Fruit fly (Drosophila melanogaster) whole organism: Measurements from ENCODE around the gene IP3K2.

Experiments
- CG8478 ChIP-seq: fragments of >200 bp; optimal IDR thresholded peaks from 2 replicates; lab custom pipeline; 2018; ENCODE audit warnings: inconsistent platforms
- Dll ChIP-seq: fragments of >200 bp; optimal IDR thresholded peaks from 2 replicates; lab custom pipeline; 2017
- EcR ChIP-seq, 2 experiments: fragments of >200 bp; optimal IDR thresholded peaks; 2 replicates each; lab custom pipeline; 2017; ENCODE audit warnings: missing biosample characterization in 2 of 2, missing genetic modification characterization in 2 of 2, missing genetic modification reagents in 2 of 2
- pan ChIP-seq: fragments of >200 bp; optimal IDR thresholded peaks from 2 replicates; lab custom pipeline; 2017
- psq ChIP-seq: fragments of >200 bp; optimal IDR thresholded peaks from 2 replicates; lab custom pipeline; 2017
- usp ChIP-seq: fragments of >200 bp; optimal IDR thresholded peaks from 2 replicates; lab custom pipeline; 2017; ENCODE audit warnings: missing biosample characterization, missing genetic modification characterization, mixed read lengths

IP3K2 gene

dm6 chrX:13303527-13303655 lies at the start of gene IP3K2:
TSS of gene IP3K2 (plus strand) at chrX:13303633.
- no peak for TF ChIP-seq Dll (lab: Kevin White, UChicago)
- no peak for TF ChIP-seq psq (lab: Kevin White, UChicago)
- no peak for TF ChIP-seq pan (lab: Kevin White, UChicago)
- no peak for TF ChIP-seq CG8478
- no peak for TF ChIP-seq usp (GFP tag; lab: Kevin White, UChicago)
- TF ChIP-seq EcR (GFP tag; optimal IDR thresholded peaks at IDR 0.05; lab: Kevin White, UChicago), result no peak

- TF ChIP-seq Dll (lab: Kevin White, UChicago), result no peak
- TF ChIP-seq CG8478, result no peak
- TF ChIP-seq pan (lab: Kevin White, UChicago), result no peak
- no peak for TF ChIP-seq EcR (GFP tag; optimal IDR thresholded peaks at IDR 0.05; lab: Kevin White, UChicago)
- TF ChIP-seq psq (lab: Kevin White, UChicago), result no peak
- TF ChIP-seq usp (GFP tag; lab: Kevin White, UChicago), result no peak
These were observed 49.0 kb upstream of the IP3K2 start for dm6 chrX:13254442-13254841.

DNA sequence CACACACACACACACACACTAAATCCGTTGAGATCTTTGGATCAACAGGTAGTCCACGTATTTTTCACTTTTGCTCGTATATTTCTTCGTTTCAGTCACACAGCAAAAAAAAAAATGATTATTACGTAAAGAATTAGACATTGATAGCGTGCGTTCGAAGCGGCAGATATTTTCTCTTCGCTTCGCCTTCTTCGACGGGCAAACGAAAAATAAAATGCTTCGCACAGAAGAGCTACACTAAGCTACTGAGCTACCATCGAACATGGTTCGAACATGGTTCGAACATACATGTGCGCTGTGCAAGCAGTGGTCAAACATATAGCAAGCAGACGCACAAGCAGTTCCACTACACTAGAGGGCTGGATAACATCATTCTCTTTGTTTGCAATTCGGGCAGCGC lies 46.5 kb upstream of the IP3K2 start:
- TF ChIP-seq EcR (GFP tag; optimal IDR thresholded peaks at IDR 0.05; lab: Kevin White, UChicago), result no peak
- TF ChIP-seq pan (lab: Kevin White, UChicago), result no peak
- TF ChIP-seq usp (GFP tag; lab: Kevin White, UChicago), result no peak

- TF ChIP-seq CG8478, result no peak
- TF ChIP-seq Dll (lab: Kevin White, UChicago), result no peak
These were observed 45.2 kb upstream of the IP3K2 start, which contains the start of the genes mew and CG15742 for dm6 chrX:13258048-13258756. TSS of gene mew (minus strand) at chrX:13258490. TSS of gene CG15742 (minus strand) at chrX:13258495.

- no peak for TF ChIP-seq psq (lab: Kevin White, UChicago)
- TF ChIP-seq Dll (lab: Kevin White, UChicago), result no peak
- TF ChIP-seq usp (GFP tag; lab: Kevin White, UChicago), result no peak
- TF ChIP-seq CG8478, result no peak
- TF ChIP-seq EcR (GFP tag; optimal IDR thresholded peaks at IDR 0.05; lab: Kevin White, UChicago), result no peak
- TF ChIP-seq pan (lab: Kevin White, UChicago), result no peak
These were observed 44.7 kb upstream of the IP3K2 start, which contains the start of gene comt for dm6 chrX:13258757-13259067. TSS of gene comt (plus strand) at chrX:13259021.

- TF ChIP-seq CG8478, result no peak
- TF ChIP-seq psq (lab: Kevin White, UChicago), result no peak
- TF ChIP-seq Dll (lab: Kevin White, UChicago), result no peak
- TF ChIP-seq EcR (GFP tag; optimal IDR thresholded peaks at IDR 0.05; lab: Kevin White, UChicago), result no peak
- TF ChIP-seq pan (lab: Kevin White, UChicago), result no peak
- no peak for TF ChIP-seq usp (GFP tag; lab: Kevin White, UChicago)
These were observed 30.7 kb upstream of the IP3K2 start for dm6 chrX:13272676-13273233.

- TF ChIP-seq EcR (GFP tag; optimal IDR thresholded peaks at IDR 0.05; lab: Kevin White, UChicago) (no peak), pan (lab: Kevin White, UChicago) (no peak), Dll (lab: Kevin White, UChicago) (no peak), CG8478 (no peak)
These were observed 30.0 kb upstream of the IP3K2 start for dm6 chrX:13273417-13273816.

- TF ChIP-seq usp (GFP tag; lab: Kevin White, UChicago), result no peak
- TF ChIP-seq psq (lab: Kevin White, UChicago), result no peak
- no peak for TF ChIP-seq pan (lab: Kevin White, UChicago)
- TF ChIP-seq CG8478, result no peak
- TF ChIP-seq EcR (GFP tag; optimal IDR thresholded peaks at IDR 0.05; lab: Kevin White, UChicago), result no peak
- TF ChIP-seq Dll (lab: Kevin White, UChicago), result no peak
These were observed 28.9 kb upstream of the IP3K2 start for dm6 chrX:13274429-13275095.

- no peak for TF ChIP-seq psq (lab: Kevin White, UChicago)
- TF ChIP-seq pan (lab: Kevin White, UChicago), result no peak
- TF ChIP-seq Dll (lab: Kevin White, UChicago), result no peak
- no peak for TF ChIP-seq EcR (GFP tag; optimal IDR thresholded peaks at IDR 0.05; lab: Kevin White, UChicago)
- TF ChIP-seq CG8478, result no peak
- no peak for TF ChIP-seq usp (GFP tag; lab: Kevin White, UChicago)
These were observed 28.3 kb upstream of the IP3K2 start for dm6 chrX:13275139-13275538.

- TF ChIP-seq pan (lab: Kevin White, UChicago) (no peak), Dll (lab: Kevin White, UChicago) (no peak), psq (lab: Kevin White, UChicago) (no peak), CG8478 (no peak), usp (GFP tag; lab: Kevin White, UChicago) (no peak), EcR (GFP tag; optimal IDR thresholded peaks at IDR 0.05; lab: Kevin White, UChicago) (no peak)
These were observed 26.7 kb upstream of the IP3K2 start for dm6 chrX:13276713-13277112.

DNA sequence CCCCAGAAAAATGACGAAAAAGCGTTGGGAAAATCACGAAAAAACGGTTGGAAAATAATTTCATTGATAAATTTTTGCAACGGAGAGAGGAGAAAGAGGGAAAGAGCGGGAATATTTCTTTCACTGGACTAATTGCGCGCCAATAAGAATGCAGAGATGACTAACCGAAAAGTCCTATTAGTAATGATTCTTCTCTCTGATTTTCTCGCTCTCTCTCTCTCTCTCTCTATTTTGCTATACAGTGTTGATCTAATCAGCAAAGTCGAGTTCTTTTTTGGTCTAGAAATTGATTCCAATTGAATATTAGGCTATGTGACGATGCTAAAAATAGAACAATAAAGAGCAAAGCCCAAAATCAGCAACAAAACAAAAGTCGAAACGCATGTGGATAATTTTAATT lies 26.3 kb upstream of the IP3K2 start:
- TF ChIP-seq EcR (GFP tag; optimal IDR thresholded peaks at IDR 0.05; lab: Kevin White, UChicago) (no peak), Dll (lab: Kevin White, UChicago) (no peak), CG8478 (no peak), usp (GFP tag; lab: Kevin White, UChicago) (no peak), psq (lab: Kevin White, UChicago) (no peak), pan (lab: Kevin White, UChicago) (no peak)
